Worm (Caenorhabditis elegans): ENCODE results near the gene dph-5.

ce11 chrII:11390865-11391264 lies 40.9 kb downstream of the dph-5 start, which contains the start of gene shn-1:
- TF ChIP-seq lsy-12 (tag; optimal IDR thresholded peaks at IDR 0.05): no peak
- TF ChIP-seq unc-39 (tag; optimal IDR thresholded peaks at IDR 0.05): no peak
- TF ChIP-seq ceh-9 (tag; optimal IDR thresholded peaks at IDR 0.05): no peak
- TF ChIP-seq unc-62 (GFP tag; optimal IDR thresholded peaks at IDR 0.05): no peak
- no peak for TF ChIP-seq fkh-10 (GFP tag; optimal IDR thresholded peaks at IDR 0.05)
- no peak for TF ChIP-seq nhr-28 (tag; optimal IDR thresholded peaks at IDR 0.05)
- no peak for TF ChIP-seq pha-4 (tag; optimal IDR thresholded peaks at IDR 0.05)
- TF ChIP-seq ztf-11 (tag; optimal IDR thresholded peaks at IDR 0.05): no peak
- no peak for TF ChIP-seq ama-1 (optimal IDR thresholded peaks at IDR 0.05)
- TF ChIP-seq ceh-16 (tag; optimal IDR thresholded peaks at IDR 0.05): no peak
